Worm (Caenorhabditis elegans): ENCODE data around the gene C35D6.4.

DNA sequence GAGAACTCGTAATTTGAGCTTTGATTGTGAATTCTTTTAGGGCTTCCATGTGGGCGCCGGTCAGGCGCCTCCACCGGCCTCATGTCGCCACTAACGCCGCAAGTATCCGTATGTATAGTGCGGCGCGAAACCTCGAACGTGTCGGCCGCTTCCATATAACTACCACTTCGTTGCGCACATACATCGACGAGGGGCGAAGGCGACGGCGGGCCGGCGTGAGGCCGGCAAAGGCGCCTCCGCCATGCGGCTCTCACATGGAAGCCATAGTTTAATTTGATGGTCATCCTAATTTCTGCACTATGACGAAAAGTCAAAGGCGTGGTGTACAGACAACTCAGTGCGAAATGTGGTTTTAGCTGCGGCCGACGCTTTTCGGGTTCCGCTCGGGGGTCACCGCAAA, 40.7 kb upstream of the C35D6.4 start:
- TF ChIP-seq hmbx-1 (tag; optimal IDR thresholded peaks at IDR 0.05) (no peak), flt-1 (GFP tag; IDR thresholded peaks at IDR 0.05) (no peak), ama-1 (optimal IDR thresholded peaks at IDR 0.05) (no peak), ets-7 (tag; optimal IDR thresholded peaks at IDR 0.05) (no peak), F13C5.2 (tag; optimal IDR thresholded peaks at IDR 0.05) (no peak), hmg-4 (GFP tag; optimal IDR thresholded peaks at IDR 0.05) (no peak), ceh-36 (tag; optimal IDR thresholded peaks at IDR 0.05) (no peak)
